Worm (Caenorhabditis elegans) whole organism, L4/young adult: ENCODE results near the gene F18C5.9.

Source experiments
- W03F9.2 ChIP-seq: fragments of 150-350 bp; optimal IDR thresholded peaks from 2 replicates; lab custom pipeline; 2014; ENCODE audit warnings: missing biosample characterization, missing genetic modification characterization
- dao-5 ChIP-seq: sonication (generic microtip); optimal IDR thresholded peaks from 2 replicates; lab custom pipeline; 2016; ENCODE audit warnings: missing genotype, missing genetic modification characterization, moderate library complexity, missing compliant biosample characterization
- him-1 ChIP-seq: sonication (generic microtip); optimal IDR thresholded peaks from 2 replicates; lab custom pipeline; 2016; ENCODE audit warnings: missing genotype, missing genetic modification reagents, missing genetic modification characterization, missing compliant biosample characterization

ce11 chrII:6597507-6597906 lies 30.6 kb downstream of the F18C5.9 start:
- no peak for TF ChIP-seq W03F9.2
- no peak for TF ChIP-seq him-1 (tag; lab: Kevin White, UChicago)
- TF ChIP-seq dao-5 (tag; lab: Kevin White, UChicago), result no peak
